Fruit fly (Drosophila melanogaster): ENCODE results near the gene knrl.

The knrl gene

DNA sequence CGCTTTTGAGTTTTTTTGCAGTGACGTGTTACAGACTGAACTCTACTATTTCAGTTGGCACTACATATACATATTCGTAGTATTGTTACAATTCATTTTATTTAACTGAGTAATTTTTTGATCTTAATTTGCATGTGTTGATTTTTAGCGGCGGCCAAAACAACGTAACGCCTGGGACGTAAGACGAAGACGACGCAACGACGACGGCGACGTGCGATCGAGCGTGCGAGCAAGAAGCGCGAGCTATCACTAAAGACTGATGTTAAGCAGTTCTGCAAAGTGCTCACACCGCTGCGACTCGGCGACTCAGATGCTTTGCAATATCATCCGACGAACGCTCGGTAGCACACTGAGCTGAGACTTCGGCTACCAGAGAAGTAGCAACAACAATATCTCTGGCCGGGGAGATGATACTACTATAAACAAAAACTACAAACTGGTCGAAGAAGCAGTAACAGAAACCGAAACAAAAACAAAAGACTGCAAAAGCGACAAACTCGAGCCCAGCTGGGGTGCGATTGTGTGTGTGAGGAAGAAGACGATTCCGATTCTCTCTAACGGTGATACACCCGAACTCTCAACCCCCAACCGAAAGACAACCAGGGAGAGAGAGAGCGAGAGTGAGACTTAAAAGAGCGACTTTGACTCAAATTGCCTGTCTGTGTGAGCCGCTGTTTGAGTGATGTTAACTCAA, at the start of gene knrl:
TSS of gene knrl (minus strand) at position 357 of the 694 bp plus-strand sequence.
- TF ChIP-seq Ptx1 (GFP tag; IDR thresholded peaks at IDR 0.05) (no peak), jumu (GFP tag; optimal IDR thresholded peaks at IDR 0.05) (no peak), ato (GFP tag; IDR thresholded peaks at IDR 0.05; ENCODE audit: partially characterized antibody) (peak; percentile 42; the same call in 1 of the 2 replicates), vvl (GFP tag; IDR thresholded peaks at IDR 0.05) (0 out of 2 replicates have a peak, but pooled peaks have one; percentile 23), Eip74EF (GFP tag; optimal IDR thresholded peaks at IDR 0.05) (no peak), CG9437 (GFP tag; optimal IDR thresholded peaks at IDR 0.05) (peak; percentile 95), CG3847 (GFP tag; IDR thresholded peaks at IDR 0.05) (no peak), cad (GFP tag; optimal IDR thresholded peaks at IDR 0.05) (peak; percentile 6), CG4360 (GFP tag; IDR thresholded peaks at IDR 0.05) (peak; percentile 59), CG14710 (tag; optimal IDR thresholded peaks at IDR 0.05) (no peak), yki (optimal IDR thresholded peaks at IDR 0.05) (peak; percentile 11), Trl (optimal IDR thresholded peaks at IDR 0.05) (peak; percentile 80 to 92), Trl (GFP tag; optimal IDR thresholded peaks at IDR 0.05) (no peak), Bgb (GFP tag; IDR thresholded peaks at IDR 0.05; ENCODE audit: partially characterized antibody) (0 out of 2 replicates have a peak, but pooled peaks have one; percentile 5), Med (GFP tag) (peak; percentile 69), CG4820 (GFP tag; optimal IDR thresholded peaks at IDR 0.05) (no peak), CG9797 (GFP tag; optimal IDR thresholded peaks at IDR 0.05) (no peak), Dip3 (GFP tag; optimal IDR thresholded peaks at IDR 0.05) (no peak), ara (GFP tag; IDR thresholded peaks at IDR 0.05) (no peak), CG13287 (GFP tag; IDR thresholded peaks at IDR 0.05; ENCODE audit: partially characterized antibody) (peak; percentile 40), HLH3B (GFP tag; IDR thresholded peaks at IDR 0.05) (no peak), run (tag; optimal IDR thresholded peaks at IDR 0.05) (no peak), Deaf1 (tag; optimal IDR thresholded peaks at IDR 0.05) (peak; percentile 92), D (optimal IDR thresholded peaks at IDR 0.05) (peak; percentile 61), D (GFP tag; optimal IDR thresholded peaks at IDR 0.05) (no peak), CG11695 (GFP tag; IDR thresholded peaks at IDR 0.05) (no peak), oc (tag; optimal IDR thresholded peaks at IDR 0.05) (no peak), z (GFP tag; IDR thresholded peaks at IDR 0.05) (peak; percentile 98), CoRest (tag; optimal IDR thresholded peaks at IDR 0.05) (no peak), Mrtf (GFP tag; IDR thresholded peaks at IDR 0.05) (no peak), CG34422 (GFP tag; IDR thresholded peaks at IDR 0.05) (no peak), CG16779 (GFP tag; IDR thresholded peaks at IDR 0.05) (no peak), CG31441 (GFP tag; IDR thresholded peaks at IDR 0.05) (no peak), Doc3 (GFP tag; IDR thresholded peaks at IDR 0.05; ENCODE audit: partially characterized antibody) (no peak), CG15479 (GFP tag; optimal IDR thresholded peaks at IDR 0.05) (peak; percentile 32), unc-4 (GFP tag; IDR thresholded peaks at IDR 0.05; ENCODE audit: partially characterized antibody) (no peak), CG9609 (GFP tag; optimal IDR thresholded peaks at IDR 0.05) (no peak), abd-A (tag; optimal IDR thresholded peaks at IDR 0.05) (peak; percentile 43), CG11247 (GFP tag; IDR thresholded peaks at IDR 0.05) (peak; percentile 93), Dbx (GFP tag; IDR thresholded peaks at IDR 0.05) (0 out of 3 replicates have a peak, but pooled peaks have one; percentile 22), Abd-B (GFP tag; optimal IDR thresholded peaks at IDR 0.05) (no peak), zf30C (GFP tag; optimal IDR thresholded peaks at IDR 0.05) (peak; percentile 19), CG10543 (GFP tag; optimal IDR thresholded peaks at IDR 0.05) (peak; percentile 0), Neu2 (GFP tag; optimal IDR thresholded peaks at IDR 0.05; ENCODE audit: borderline replicate concordance) (no peak), Nf-YC (tag; optimal IDR thresholded peaks at IDR 0.05) (peak; percentile 80), CG2116 (GFP tag; optimal IDR thresholded peaks at IDR 0.05) (no peak), luna (GFP tag; optimal IDR thresholded peaks at IDR 0.05) (no peak), Nf-YB (GFP tag; optimal IDR thresholded peaks at IDR 0.05) (peak; percentile 87), Jarid2 (GFP tag; optimal IDR thresholded peaks at IDR 0.05) (peak; percentile 79), chinmo (GFP tag; IDR thresholded peaks at IDR 0.05; ENCODE audit: partially characterized antibody) (peak; percentile 90)

Data from whole organism, embryonic.